Fruit fly (Drosophila melanogaster) whole organism: ENCODE measurements around the gene CG7080.

ENCODE experiments used
- CG8478 ChIP-seq: fragments of >200 bp; optimal IDR thresholded peaks from 2 replicates; lab custom pipeline; 2018; ENCODE audit warnings: inconsistent platforms
- psq ChIP-seq: fragments of >200 bp; optimal IDR thresholded peaks from 2 replicates; lab custom pipeline; 2017
- usp ChIP-seq: fragments of >200 bp; optimal IDR thresholded peaks from 2 replicates; lab custom pipeline; 2017; ENCODE audit warnings: missing biosample characterization, missing genetic modification characterization, mixed read lengths

- TF ChIP-seq psq (lab: Kevin White, UChicago) (no peak), CG8478 (lab: Kevin White, UChicago) (no peak), usp (GFP tag; lab: Kevin White, UChicago) (no peak)
Observed at dm6 chr3R:22287470-22287869, 41.6 kb upstream of the CG7080 start.
